Worm (Caenorhabditis elegans) whole organism, L4 larva: Measurements from ENCODE around the gene C54F6.5.

ENCODE experiments used
- ceh-82 ChIP-seq: sonication (generic microtip); optimal IDR thresholded peaks from 2 replicates; lab custom pipeline; 2017; ENCODE audit warnings: missing biosample characterization, missing genetic modification characterization
- dmd-9 ChIP-seq: fragments of 200-800 bp; sonication (Bioruptor generic); IDR thresholded peaks from 2 replicates; pipeline ENCODE4 v1.3.6; 2022; ENCODE audit warnings: missing genetic modification reagents, missing genetic modification characterization, missing compliant biosample characterization
- dpl-1 ChIP-seq: fragments of 150-350 bp; optimal IDR thresholded peaks from 2 replicates; lab custom pipeline; 2014; ENCODE audit warnings: missing biosample characterization, missing genetic modification reagents, missing genetic modification characterization
- egl-43 ChIP-seq: fragments of 200-800 bp; sonication (Bioruptor generic); IDR thresholded peaks from 2 replicates; pipeline ENCODE4 v1.3.6; 2022; ENCODE audit warnings: missing genetic modification reagents, missing genetic modification characterization, missing compliant biosample characterization
- lin-1 ChIP-seq: fragments of 200-800 bp; sonication (Bioruptor generic); IDR thresholded peaks from 2 replicates; pipeline ENCODE4 v1.3.6; 2022; ENCODE audit warnings: missing genetic modification reagents, missing genetic modification characterization, missing compliant biosample characterization
- lin-38 ChIP-seq: fragments of 200-800 bp; sonication (Bioruptor generic); IDR thresholded peaks from 2 replicates; pipeline ENCODE4 v1.3.6; 2022; ENCODE audit warnings: missing genetic modification reagents, missing genetic modification characterization, missing compliant biosample characterization
- nhr-11 ChIP-seq: fragments of 150-350 bp; optimal IDR thresholded peaks from 2 replicates; lab custom pipeline; 2014; ENCODE audit warnings: missing biosample characterization, missing genetic modification characterization
- nhr-111 ChIP-seq: fragments of 200-800 bp; sonication (Bioruptor generic); optimal IDR thresholded peaks from 2 replicates; lab custom pipeline; 2018; ENCODE audit warnings: mild to moderate bottlenecking, missing genetic modification characterization, missing compliant biosample characterization
- nhr-237 ChIP-seq: sonication (generic microtip); optimal IDR thresholded peaks from 2 replicates; lab custom pipeline; 2017; ENCODE audit warnings: missing biosample characterization, missing genetic modification characterization
- nhr-28 ChIP-seq: fragments of 150-350 bp; optimal IDR thresholded peaks from 2 replicates; lab custom pipeline; 2014; ENCODE audit warnings: missing biosample characterization, missing genetic modification characterization
- nhr-76 ChIP-seq: fragments of 150-350 bp; optimal IDR thresholded peaks from 2 replicates; lab custom pipeline; 2014; ENCODE audit warnings: missing biosample characterization, missing genetic modification characterization
- sdz-12 ChIP-seq: fragments of 200-800 bp; sonication (Bioruptor generic); optimal IDR thresholded peaks from 2 replicates; lab custom pipeline; 2018; ENCODE audit warnings: mild to moderate bottlenecking, missing genetic modification characterization, missing compliant biosample characterization
- skn-1 ChIP-seq: fragments of 150-350 bp; optimal IDR thresholded peaks from 2 replicates; lab custom pipeline; 2014; ENCODE audit warnings: missing biosample characterization, missing genetic modification characterization
- unc-62 ChIP-seq, 3 experiments: fragments of 150-350 bp in 1 of 3; sonication (generic microtip); optimal IDR thresholded peaks in 2 of 3; peaks in 1 of 3; 1 replicate in 1 of 3; 2 replicates in 2 of 3; lab custom pipeline; 2014 to 2017; ENCODE audit warnings: missing biosample characterization in 3 of 3, missing genetic modification characterization in 3 of 3, missing genetic modification reagents in 3 of 3, missing genotype in 1 of 3

ce11 chrV:7538018-7538417 lies 9.1 kb downstream of the C54F6.5 start, which contains the start of gene C54F6.12:
- TF ChIP-seq lin-38 (GFP tag; lab: Robert Waterston, UW) (no peak), skn-1 (tag; lab: Kevin White, UChicago) (no peak), nhr-28 (no peak), dpl-1 (GFP tag; lab: Kevin White, UChicago) (no peak), egl-43 (GFP tag; lab: Robert Waterston, UW) (no peak), sdz-12 (GFP tag; lab: Kevin White, UChicago) (no peak), ceh-82 (tag; lab: Kevin White, UChicago) (no peak), nhr-237 (tag; lab: Kevin White, UChicago) (no peak), dmd-9 (GFP tag; lab: Robert Waterston, UW) (no peak), nhr-11 (no peak), unc-62 (GFP tag; optimal IDR thresholded peaks at IDR 0.05 in 1 of 2; lab: Kevin White, UChicago) (no peak), unc-62 (tag; optimal IDR thresholded peaks at IDR 0.05; lab: Kevin White, UChicago) (no peak), nhr-76 (tag; lab: Kevin White, UChicago) (no peak), lin-1 (GFP tag; lab: Robert Waterston, UW) (no peak), nhr-111 (GFP tag; lab: Kevin White, UChicago) (no peak)
